Fruit fly (Drosophila melanogaster) whole organism, embryonic: Measurements from ENCODE around the gene rho-5.

Experiments used
- Bdp1 ChIP-seq: fragments of 200-800 bp; sonication (Bioruptor generic); optimal IDR thresholded peaks from 3 replicates; lab custom pipeline; 2016; ENCODE audit warnings: missing biosample characterization, missing genetic modification characterization
- CG10366 ChIP-seq: fragments of 200-800 bp; sonication (Bioruptor generic); IDR thresholded peaks from 2 replicates; pipeline ENCODE4 v1.3.6; 2022; ENCODE audit warnings: missing biosample characterization, missing genetic modification characterization
- CG10565 ChIP-seq: fragments of 200-800 bp; sonication (Bioruptor generic); optimal IDR thresholded peaks from 3 replicates; lab custom pipeline; 2016; ENCODE audit warnings: missing biosample characterization, mild to moderate bottlenecking, missing genetic modification characterization
- CG10654 ChIP-seq: fragments of 200-800 bp; sonication (Bioruptor generic); optimal IDR thresholded peaks from 2 replicates; lab custom pipeline; 2016; ENCODE audit warnings: missing biosample characterization, missing genetic modification characterization
- CG14441 ChIP-seq: fragments of 200-800 bp; sonication (Bioruptor generic); IDR thresholded peaks from 2 replicates; pipeline ENCODE4 v1.3.6; 2022; ENCODE audit warnings: missing biosample characterization, missing genetic modification characterization
- CG15479 ChIP-seq: fragments of 200-800 bp; sonication (Bioruptor generic); optimal IDR thresholded peaks from 3 replicates; lab custom pipeline; 2019; ENCODE audit warnings: missing biosample characterization, mild to moderate bottlenecking, missing genetic modification characterization, moderate library complexity
- CG15696 ChIP-seq: fragments of 200-800 bp; sonication (Bioruptor generic); optimal IDR thresholded peaks from 2 replicates; lab custom pipeline; 2019; ENCODE audit warnings: missing biosample characterization, mild to moderate bottlenecking, missing genetic modification characterization, moderate library complexity
- CG17359 ChIP-seq: fragments of 200-800 bp; sonication (Bioruptor generic); optimal IDR thresholded peaks from 3 replicates; lab custom pipeline; 2018; ENCODE audit warnings: missing biosample characterization, mild to moderate bottlenecking, missing genetic modification characterization, moderate library complexity
- CG18619 ChIP-seq: fragments of 200-800 bp; sonication (Bioruptor generic); optimal IDR thresholded peaks from 3 replicates; lab custom pipeline; 2017; ENCODE audit warnings: missing biosample characterization, mild to moderate bottlenecking, missing genetic modification characterization
- CG2875 ChIP-seq: fragments of 200-800 bp; sonication (Bioruptor generic); optimal IDR thresholded peaks from 2 replicates; lab custom pipeline; 2017; ENCODE audit warnings: missing biosample characterization, mild to moderate bottlenecking, missing genetic modification characterization, missing genetic modification reagents
- CG30020 ChIP-seq: fragments of 200-800 bp; optimal IDR thresholded peaks from 2 replicates; lab custom pipeline; 2019; ENCODE audit warnings: missing biosample characterization, mild to moderate bottlenecking, missing genetic modification characterization, moderate library complexity
- CG4707 ChIP-seq: fragments of 200-800 bp; sonication (Bioruptor generic); optimal IDR thresholded peaks from 2 replicates; lab custom pipeline; 2018; ENCODE audit warnings: missing biosample characterization, mild to moderate bottlenecking, missing genetic modification characterization, moderate library complexity
- CG5953 ChIP-seq: fragments of 200-800 bp; sonication (Bioruptor generic); IDR thresholded peaks from 2 replicates; pipeline ENCODE4 v1.3.6; 2022; ENCODE audit warnings: missing biosample characterization, missing genetic modification characterization
- CG9215 ChIP-seq: fragments of 200-800 bp; sonication (Bioruptor generic); IDR thresholded peaks from 2 replicates; pipeline ENCODE4 v1.3.6; 2022; ENCODE audit warnings: missing biosample characterization, missing genetic modification characterization
- CHES-1-like ChIP-seq: fragments of 200-800 bp; sonication (Bioruptor generic); optimal IDR thresholded peaks from 2 replicates; lab custom pipeline; 2016; ENCODE audit warnings: missing biosample characterization, missing genetic modification characterization
- CTCF ChIP-seq: fragments of 200-800 bp; sonication (Bioruptor generic); optimal IDR thresholded peaks from 2 replicates; lab custom pipeline; 2017; ENCODE audit warnings: missing biosample characterization, mild to moderate bottlenecking, missing genetic modification characterization, moderate library complexity
- Camta ChIP-seq: fragments of 200-800 bp; sonication (Bioruptor generic); optimal IDR thresholded peaks from 2 replicates; lab custom pipeline; 2016; ENCODE audit warnings: missing biosample characterization, missing genetic modification characterization
- H2.0 ChIP-seq: fragments of 200-800 bp; sonication (Bioruptor generic); IDR thresholded peaks from 2 replicates; pipeline ENCODE4 v1.3.6; 2022; ENCODE audit warnings: missing biosample characterization, missing genetic modification characterization
- HLH3B ChIP-seq: fragments of 200-800 bp; sonication (Bioruptor generic); IDR thresholded peaks from 2 replicates; pipeline ENCODE4 v1.3.6; 2022; ENCODE audit warnings: missing biosample characterization, missing genetic modification characterization
- HmgD ChIP-seq: fragments of 200-800 bp; sonication (Bioruptor generic); optimal IDR thresholded peaks from 3 replicates; lab custom pipeline; 2016; ENCODE audit warnings: missing biosample characterization, missing genetic modification characterization
- Hr3 ChIP-seq: fragments of 200-800 bp; sonication (Bioruptor generic); optimal IDR thresholded peaks from 3 replicates; lab custom pipeline; 2016; ENCODE audit warnings: missing biosample characterization, missing genetic modification characterization
- Lhr ChIP-seq: fragments of 200-800 bp; sonication (Bioruptor generic); optimal IDR thresholded peaks from 3 replicates; lab custom pipeline; 2017; ENCODE audit warnings: mild to moderate bottlenecking, missing biosample characterization, missing genetic modification reagents, missing genetic modification characterization
- Mad ChIP-seq: fragments of 200-800 bp; sonication (Bioruptor generic); optimal IDR thresholded peaks from 2 replicates; lab custom pipeline; 2016; ENCODE audit warnings: missing biosample characterization, missing genetic modification characterization
- NFAT ChIP-seq: fragments of 200-800 bp; sonication (Bioruptor generic); IDR thresholded peaks from 2 replicates; pipeline ENCODE4 v1.3.6; 2022; ENCODE audit warnings: missing biosample characterization, missing genetic modification characterization
- Ptx1 ChIP-seq: fragments of 200-800 bp; sonication (Bioruptor generic); IDR thresholded peaks from 2 replicates; pipeline ENCODE4 v1.3.6; 2022; ENCODE audit warnings: missing biosample characterization, missing genetic modification characterization
- Spps ChIP-seq: fragments of 200-800 bp; sonication (Bioruptor generic); optimal IDR thresholded peaks from 2 replicates; lab custom pipeline; 2018; ENCODE audit warnings: missing biosample characterization, mild to moderate bottlenecking, missing genetic modification characterization
- Sry-δ ChIP-seq: fragments of 200-800 bp; sonication (Bioruptor generic); optimal IDR thresholded peaks from 2 replicates; lab custom pipeline; 2016; ENCODE audit warnings: missing biosample characterization, missing genetic modification characterization
- Vsx1 ChIP-seq: fragments of 200-800 bp; sonication (Bioruptor generic); optimal IDR thresholded peaks from 2 replicates; lab custom pipeline; 2017; ENCODE audit warnings: missing biosample characterization, mild to moderate bottlenecking, missing genetic modification characterization, missing genetic modification reagents
- ato ChIP-seq: fragments of 200-800 bp; sonication (Bioruptor generic); IDR thresholded peaks from 2 replicates; pipeline ENCODE4 v1.3.6; 2022; ENCODE audit warnings: missing biosample characterization, missing genetic modification characterization; ENCODE audit not compliant: partially characterized antibody
- cg ChIP-seq: fragments of 200-800 bp; sonication (Bioruptor generic); optimal IDR thresholded peaks from 3 replicates; lab custom pipeline; 2019; ENCODE audit warnings: missing biosample characterization, mild to moderate bottlenecking, missing genetic modification characterization, moderate library complexity
- disco-r ChIP-seq: fragments of 200-800 bp; sonication (Bioruptor generic); optimal IDR thresholded peaks from 2 replicates; lab custom pipeline; 2016; ENCODE audit warnings: missing biosample characterization, missing genetic modification characterization
- dmrt11E ChIP-seq: fragments of 200-800 bp; sonication (Bioruptor generic); optimal IDR thresholded peaks from 3 replicates; lab custom pipeline; 2018; ENCODE audit warnings: missing biosample characterization, mild to moderate bottlenecking, missing genetic modification characterization, moderate library complexity
- fd64A ChIP-seq: fragments of 200-800 bp; sonication (Bioruptor generic); optimal IDR thresholded peaks from 3 replicates; lab custom pipeline; 2018; ENCODE audit warnings: missing biosample characterization, mild to moderate bottlenecking, missing genetic modification characterization
- fru ChIP-seq: fragments of >200 bp; optimal IDR thresholded peaks from 2 replicates; lab custom pipeline; 2017
- grau ChIP-seq: fragments of 200-800 bp; optimal IDR thresholded peaks from 3 replicates; lab custom pipeline; 2019; ENCODE audit warnings: missing biosample characterization, mild to moderate bottlenecking, missing genetic modification characterization, moderate library complexity
- hkb ChIP-seq, 2 experiments: fragments of 200-800 bp in 1 of 2; fragments of >200 bp in 1 of 2; sonication (Bioruptor generic) in 1 of 2; IDR thresholded peaks in 1 of 2; optimal IDR thresholded peaks in 1 of 2; 2 replicates each; pipeline versions ENCODE4 v1.3.6 to Lab custom; 2017 to 2022; ENCODE audit warnings: missing biosample characterization in 1 of 2, missing genetic modification characterization in 1 of 2
- ind ChIP-seq: fragments of 200-800 bp; sonication (Bioruptor generic); optimal IDR thresholded peaks from 3 replicates; lab custom pipeline; 2016; ENCODE audit warnings: missing biosample characterization, missing genetic modification characterization
- insv ChIP-seq, 2 experiments: fragments of 200-800 bp; sonication (Bioruptor generic); optimal IDR thresholded peaks; 3 replicates each; lab custom pipeline; 2016 to 2018; ENCODE audit warnings: missing biosample characterization in 2 of 2, missing genetic modification characterization in 2 of 2
- jing ChIP-seq: fragments of 200-800 bp; sonication (Bioruptor generic); optimal IDR thresholded peaks from 2 replicates; lab custom pipeline; 2018; ENCODE audit warnings: missing biosample characterization, mild to moderate bottlenecking, missing genetic modification characterization
- lbe ChIP-seq: fragments of 200-800 bp; sonication (Bioruptor generic); optimal IDR thresholded peaks from 2 replicates; lab custom pipeline; 2016; ENCODE audit warnings: missing biosample characterization, mild to moderate bottlenecking, missing genetic modification characterization
- lilli ChIP-seq: fragments of 200-800 bp; sonication (Bioruptor generic); optimal IDR thresholded peaks from 3 replicates; lab custom pipeline; 2016; ENCODE audit warnings: missing biosample characterization, missing genetic modification characterization
- luna ChIP-seq: fragments of 200-800 bp; sonication (Bioruptor generic); optimal IDR thresholded peaks from 2 replicates; lab custom pipeline; 2016; ENCODE audit warnings: missing biosample characterization, missing genetic modification characterization
- nmo ChIP-seq: fragments of 200-800 bp; sonication (Bioruptor generic); optimal IDR thresholded peaks from 2 replicates; lab custom pipeline; 2018; ENCODE audit warnings: missing biosample characterization, mild to moderate bottlenecking, missing genetic modification characterization, moderate library complexity
- pfk ChIP-seq: fragments of 200-800 bp; sonication (Bioruptor generic); optimal IDR thresholded peaks from 2 replicates; lab custom pipeline; 2018; ENCODE audit warnings: missing biosample characterization, mild to moderate bottlenecking, missing genetic modification characterization, moderate library complexity
- phol ChIP-seq: fragments of 200-800 bp; sonication (Bioruptor generic); optimal IDR thresholded peaks from 3 replicates; lab custom pipeline; 2018; ENCODE audit warnings: missing biosample characterization, mild to moderate bottlenecking, missing genetic modification characterization, moderate library complexity
- sens ChIP-seq: fragments of 200-800 bp; sonication (Bioruptor generic); peaks from one replicate; lab custom pipeline; 2016; ENCODE audit warnings: missing biosample characterization, missing genetic modification characterization
- slbo ChIP-seq: fragments of 200-800 bp; sonication (Bioruptor generic); IDR thresholded peaks from 2 replicates; pipeline ENCODE4 v1.3.6; 2022; ENCODE audit warnings: missing biosample characterization, missing genetic modification characterization
- so ChIP-seq: fragments of 200-800 bp; sonication (Bioruptor generic); IDR thresholded peaks from 3 replicates; pipeline ENCODE4 v1.3.6; 2022; ENCODE audit warnings: missing biosample characterization, missing genetic modification characterization
- tap ChIP-seq: fragments of 200-800 bp; optimal IDR thresholded peaks from 3 replicates; lab custom pipeline; 2019; ENCODE audit warnings: missing biosample characterization, mild to moderate bottlenecking, missing genetic modification characterization, moderate library complexity
- tna ChIP-seq: fragments of 200-800 bp; sonication (Bioruptor generic); IDR thresholded peaks from 2 replicates; pipeline ENCODE4 v1.3.6; 2022; ENCODE audit warnings: missing biosample characterization, missing genetic modification characterization; ENCODE audit not compliant: partially characterized antibody
- ttk ChIP-seq: fragments of 200-800 bp; sonication (Bioruptor generic); IDR thresholded peaks from 2 replicates; pipeline ENCODE4 v2.1.2; 2022; ENCODE audit warnings: missing biosample characterization, missing genetic modification characterization

The rho-5 gene

dm6 chr2L:10386208-10386805, 12.6 kb upstream of the rho-5 start, which contains the start of the genes Cdk1 and mRpS7 (continued):
- TF ChIP-seq jing (no peak), CG5953 (GFP tag; lab: Robert Waterston, UW) (0 out of 2 replicates have a peak, but pooled peaks have one; percentile 52), insv (GFP tag; optimal IDR thresholded peaks at IDR 0.05; lab: Kevin White, UChicago) (no peak), NFAT (GFP tag; lab: Robert Waterston, UW) (no peak), phol (tag; lab: Kevin White, UChicago) (peak; percentile 89), tap (peak; percentile 61), disco-r (GFP tag; lab: Kevin White, UChicago) (peak; percentile 18), Hr3 (peak; percentile 80), fru (lab: Kevin White, UChicago) (no peak), Sry-δ (GFP tag; lab: Kevin White, UChicago) (peak; percentile 32), Bdp1 (GFP tag; lab: Kevin White, UChicago) (no peak), Camta (GFP tag; lab: Kevin White, UChicago) (peak; percentile 57), sens (GFP tag; lab: Kevin White, UChicago) (peak; percentile 94), CG10366 (GFP tag; lab: Robert Waterston, UW) (peak; percentile 69; the same call in 1 of the 2 replicates), dmrt11E (tag; lab: Kevin White, UChicago) (peak; percentile 71), ind (peak; percentile 77), Lhr (GFP tag; lab: Kevin White, UChicago) (peak; percentile 45), CG18619 (GFP tag; lab: Kevin White, UChicago) (peak; percentile 72), H2.0 (GFP tag; lab: Robert Waterston, UW) (peak; percentile 76), CG30020 (tag; lab: Kevin White, UChicago) (peak; percentile 100), lilli (GFP tag; lab: Kevin White, UChicago) (peak; percentile 71), HLH3B (GFP tag; lab: Robert Waterston, UW) (no peak), CG4707 (GFP tag; lab: Kevin White, UChicago) (peak; percentile 12), so (GFP tag; lab: Robert Waterston, UW) (0 out of 3 replicates have a peak, but pooled peaks have one; percentile 34), tna (GFP tag; lab: Robert Waterston, UW) (no peak), CG2875 (GFP tag; lab: Kevin White, UChicago) (peak; percentile 27), ato (GFP tag; lab: Robert Waterston, UW) (no peak), cg (GFP tag; lab: Kevin White, UChicago) (no peak), nmo (peak; percentile 92), slbo (GFP tag; lab: Robert Waterston, UW) (peak; percentile 78), CG10565 (GFP tag; lab: Kevin White, UChicago) (peak; percentile 52), ttk (GFP tag; lab: Robert Waterston, UW) (peak; percentile 63; the same call in 1 of the 2 replicates), CG15479 (no peak), Mad (peak; percentile 40), pfk (GFP tag; lab: Kevin White, UChicago) (peak; percentile 90), Spps (tag; lab: Kevin White, UChicago) (peak; percentile 66), CG17359 (tag; lab: Kevin White, UChicago) (peak; percentile 66), hkb (optimal IDR thresholded peaks at IDR 0.05; lab: Kevin White, UChicago) (no peak), hkb (GFP tag; IDR thresholded peaks at IDR 0.05; lab: Robert Waterston, UW) (peak; percentile 82), luna (GFP tag; lab: Kevin White, UChicago) (no peak), CG15696 (tag; lab: Kevin White, UChicago) (peak; percentile 60), lbe (GFP tag; lab: Kevin White, UChicago) (no peak), CTCF (no peak), CG10654 (GFP tag; lab: Kevin White, UChicago) (peak; percentile 46), Ptx1 (GFP tag; lab: Robert Waterston, UW) (peak; percentile 65), CG9215 (GFP tag; lab: Robert Waterston, UW) (no peak), HmgD (GFP tag; lab: Kevin White, UChicago) (peak; percentile 36), grau (tag; lab: Kevin White, UChicago) (peak; percentile 81), fd64A (GFP tag; lab: Kevin White, UChicago) (no peak), CG14441 (GFP tag; lab: Robert Waterston, UW) (peak; percentile 74), CHES-1-like (GFP tag; lab: Kevin White, UChicago) (peak; percentile 47), Vsx1 (peak; percentile 47)
